Fruit fly (Drosophila melanogaster) whole organism, embryonic: ENCODE measurements around the gene CG15332.

Source experiments
- Ada2b ChIP-seq: fragments of 200-800 bp; sonication (Bioruptor generic); IDR thresholded peaks from 2 replicates; pipeline ENCODE4 v1.3.6; 2022; ENCODE audit warnings: missing biosample characterization, missing genetic modification characterization
- Awh ChIP-seq: fragments of 200-800 bp; sonication (Bioruptor generic); IDR thresholded peaks from 2 replicates; pipeline ENCODE4, ENCODE4 v1.3.6; 2022; ENCODE audit warnings: missing biosample characterization, missing genetic modification characterization
- CG10267 ChIP-seq: fragments of 200-800 bp; sonication (Bioruptor generic); optimal IDR thresholded peaks from 2 replicates; lab custom pipeline; 2018; ENCODE audit warnings: missing biosample characterization, mild to moderate bottlenecking, missing genetic modification characterization, moderate library complexity
- CG10654 ChIP-seq: fragments of 200-800 bp; sonication (Bioruptor generic); optimal IDR thresholded peaks from 2 replicates; lab custom pipeline; 2016; ENCODE audit warnings: missing biosample characterization, missing genetic modification characterization
- CG12155 ChIP-seq: fragments of 200-800 bp; sonication (Bioruptor generic); optimal IDR thresholded peaks from 3 replicates; lab custom pipeline; 2016; ENCODE audit warnings: missing biosample characterization, missing genetic modification characterization
- CG15601 ChIP-seq: fragments of 200-800 bp; sonication (Bioruptor generic); optimal IDR thresholded peaks from 3 replicates; lab custom pipeline; 2019; ENCODE audit warnings: missing biosample characterization, mild to moderate bottlenecking, missing genetic modification characterization, moderate library complexity
- CG1602 ChIP-seq: fragments of 200-800 bp; sonication (Bioruptor generic); optimal IDR thresholded peaks from 3 replicates; lab custom pipeline; 2016; ENCODE audit warnings: missing biosample characterization, missing genetic modification characterization
- CG17568 ChIP-seq: fragments of 200-800 bp; sonication (Bioruptor generic); optimal IDR thresholded peaks from 2 replicates; lab custom pipeline; 2018; ENCODE audit warnings: missing biosample characterization, mild to moderate bottlenecking, missing genetic modification characterization, moderate library complexity
- CG17802 ChIP-seq: fragments of 200-800 bp; sonication (Bioruptor generic); optimal IDR thresholded peaks from 2 replicates; lab custom pipeline; 2018; ENCODE audit warnings: missing biosample characterization, mild to moderate bottlenecking, missing genetic modification characterization, moderate library complexity
- CG2120 ChIP-seq: fragments of 200-800 bp; sonication (Bioruptor generic); optimal IDR thresholded peaks from 3 replicates; lab custom pipeline; 2016; ENCODE audit warnings: missing biosample characterization, missing genetic modification characterization
- CG2875 ChIP-seq: fragments of 200-800 bp; sonication (Bioruptor generic); optimal IDR thresholded peaks from 2 replicates; lab custom pipeline; 2017; ENCODE audit warnings: missing biosample characterization, mild to moderate bottlenecking, missing genetic modification characterization, missing genetic modification reagents
- CG2889 ChIP-seq: fragments of 200-800 bp; sonication (Bioruptor generic); IDR thresholded peaks from 3 replicates; pipeline ENCODE4 v1.3.6; 2022; ENCODE audit warnings: missing biosample characterization, missing genetic modification characterization
- CG4328 ChIP-seq: fragments of 200-800 bp; sonication (Bioruptor generic); optimal IDR thresholded peaks from 3 replicates; lab custom pipeline; 2017; ENCODE audit warnings: missing biosample characterization, missing genetic modification reagents, missing genetic modification characterization
- CG4360 ChIP-seq: fragments of 200-800 bp; sonication (Bioruptor generic); IDR thresholded peaks from 2 replicates; pipeline ENCODE4 v1.3.6; 2022; ENCODE audit warnings: missing biosample characterization, missing genetic modification characterization
- CG43689 ChIP-seq: fragments of 200-800 bp; sonication (Bioruptor generic); IDR thresholded peaks from 2 replicates; pipeline ENCODE4 v1.3.6; 2022; ENCODE audit warnings: missing biosample characterization, missing genetic modification characterization
- CG6175 ChIP-seq: fragments of 200-800 bp; sonication (Bioruptor generic); IDR thresholded peaks from 3 replicates; pipeline ENCODE4 v1.3.6; 2022; ENCODE audit warnings: missing biosample characterization, missing genetic modification characterization
- CG7357 ChIP-seq: fragments of 200-800 bp; sonication (Bioruptor generic); IDR thresholded peaks from 3 replicates; pipeline ENCODE4 v1.3.6; 2022; ENCODE audit warnings: missing biosample characterization, missing genetic modification characterization
- CG7839 ChIP-seq: fragments of 200-800 bp; sonication (Bioruptor generic); optimal IDR thresholded peaks from 3 replicates; lab custom pipeline; 2018; ENCODE audit warnings: missing biosample characterization, mild to moderate bottlenecking, missing genetic modification characterization, moderate library complexity
- CG7928 ChIP-seq: fragments of 200-800 bp; sonication (Bioruptor generic); optimal IDR thresholded peaks from 2 replicates; lab custom pipeline; 2017; ENCODE audit warnings: missing biosample characterization, mild to moderate bottlenecking, missing genetic modification characterization
- CG8478 ChIP-seq: fragments of >200 bp; optimal IDR thresholded peaks from 2 replicates; lab custom pipeline; 2018
- CG9609 ChIP-seq: fragments of 200-800 bp; sonication (Bioruptor generic); optimal IDR thresholded peaks from 3 replicates; lab custom pipeline; 2016; ENCODE audit warnings: missing biosample characterization, missing genetic modification characterization
- Dip3 ChIP-seq: fragments of 200-800 bp; sonication (Bioruptor generic); optimal IDR thresholded peaks from 3 replicates; lab custom pipeline; 2016; ENCODE audit warnings: missing biosample characterization, missing genetic modification characterization
- E2f2 ChIP-seq: fragments of 200-800 bp; sonication (Bioruptor generic); IDR thresholded peaks from 2 replicates; pipeline ENCODE4 v1.3.6; 2022; ENCODE audit warnings: missing biosample characterization, missing genetic modification characterization
- Hand ChIP-seq: fragments of 200-800 bp; sonication (Bioruptor generic); optimal IDR thresholded peaks from 2 replicates; lab custom pipeline; 2017; ENCODE audit warnings: mild to moderate bottlenecking, missing biosample characterization, missing genetic modification reagents, missing genetic modification characterization
- Hr78 ChIP-seq, 2 experiments: fragments of 200-800 bp in 1 of 2; fragments of >200 bp in 1 of 2; sonication (Bioruptor generic) in 1 of 2; optimal IDR thresholded peaks; 2 replicates each; lab custom pipeline; 2017 to 2019; ENCODE audit warnings: missing biosample characterization in 2 of 2, missing genetic modification characterization in 2 of 2, mild to moderate bottlenecking in 1 of 2, moderate library complexity in 1 of 2
- Lhr ChIP-seq: fragments of 200-800 bp; sonication (Bioruptor generic); optimal IDR thresholded peaks from 3 replicates; lab custom pipeline; 2017; ENCODE audit warnings: mild to moderate bottlenecking, missing biosample characterization, missing genetic modification reagents, missing genetic modification characterization
- PHDP ChIP-seq: fragments of 200-800 bp; sonication (Bioruptor generic); optimal IDR thresholded peaks from 3 replicates; lab custom pipeline; 2018; ENCODE audit warnings: missing biosample characterization, mild to moderate bottlenecking, missing genetic modification characterization, moderate library complexity
- Ravus ChIP-seq: fragments of 200-800 bp; sonication (Bioruptor generic); IDR thresholded peaks from 2 replicates; pipeline ENCODE4 v1.3.6; 2022; ENCODE audit warnings: missing biosample characterization, missing genetic modification characterization
- Taf1 ChIP-seq: fragments of 200-800 bp; sonication (Bioruptor generic); IDR thresholded peaks from 2 replicates; pipeline ENCODE4 v1.3.6; 2022; ENCODE audit warnings: missing biosample characterization, missing genetic modification characterization
- Vsx1 ChIP-seq: fragments of 200-800 bp; sonication (Bioruptor generic); optimal IDR thresholded peaks from 2 replicates; lab custom pipeline; 2017; ENCODE audit warnings: missing biosample characterization, mild to moderate bottlenecking, missing genetic modification characterization, missing genetic modification reagents
- Xbp1 ChIP-seq: fragments of 200-800 bp; sonication (Bioruptor generic); optimal IDR thresholded peaks from 3 replicates; lab custom pipeline; 2016; ENCODE audit warnings: missing biosample characterization, mild to moderate bottlenecking, missing genetic modification characterization
- ash1 ChIP-seq: fragments of 200-800 bp; sonication (Bioruptor generic); optimal IDR thresholded peaks from 2 replicates; lab custom pipeline; 2018; ENCODE audit warnings: missing biosample characterization, mild to moderate bottlenecking, missing genetic modification characterization
- bowl ChIP-seq: fragments of 200-800 bp; sonication (Bioruptor generic); IDR thresholded peaks from 2 replicates; pipeline ENCODE4 v1.3.6; 2022; ENCODE audit warnings: missing biosample characterization, missing genetic modification characterization
- bsh ChIP-seq, 2 experiments: fragments of 200-800 bp; sonication (Bioruptor generic); optimal IDR thresholded peaks; 2 replicates each; lab custom pipeline; 2017 to 2018; ENCODE audit warnings: mild to moderate bottlenecking in 2 of 2, missing biosample characterization in 2 of 2, missing genetic modification characterization in 2 of 2, moderate library complexity in 1 of 2
- cas ChIP-seq: fragments of 200-800 bp; sonication (Bioruptor generic); IDR thresholded peaks from 2 replicates; pipeline ENCODE4 v1.3.6; 2022; ENCODE audit warnings: missing biosample characterization, missing genetic modification characterization
- cg ChIP-seq: fragments of 200-800 bp; sonication (Bioruptor generic); optimal IDR thresholded peaks from 3 replicates; lab custom pipeline; 2019; ENCODE audit warnings: missing biosample characterization, mild to moderate bottlenecking, missing genetic modification characterization, moderate library complexity
- dmrt11E ChIP-seq: fragments of 200-800 bp; sonication (Bioruptor generic); optimal IDR thresholded peaks from 3 replicates; lab custom pipeline; 2018; ENCODE audit warnings: missing biosample characterization, mild to moderate bottlenecking, missing genetic modification characterization, moderate library complexity
- eyg ChIP-seq: fragments of 200-800 bp; sonication (Bioruptor generic); optimal IDR thresholded peaks from 3 replicates; lab custom pipeline; 2016; ENCODE audit warnings: missing biosample characterization, missing genetic modification characterization
- gfzf ChIP-seq: fragments of 200-800 bp; sonication (Bioruptor generic); optimal IDR thresholded peaks from 2 replicates; lab custom pipeline; 2016; ENCODE audit warnings: missing biosample characterization, mild to moderate bottlenecking, missing genetic modification characterization, moderate library complexity
- gsb ChIP-seq: fragments of 200-800 bp; sonication (Bioruptor generic); IDR thresholded peaks from 2 replicates; pipeline ENCODE4 v1.3.6; 2022; ENCODE audit warnings: missing biosample characterization, missing genetic modification characterization
- ham ChIP-seq: fragments of 200-800 bp; sonication (Bioruptor generic); IDR thresholded peaks from 2 replicates; pipeline ENCODE4 v1.3.6; 2022; ENCODE audit warnings: missing biosample characterization, missing genetic modification characterization
- kay ChIP-seq: fragments of 200-800 bp; sonication (Bioruptor generic); optimal IDR thresholded peaks from 2 replicates; lab custom pipeline; 2016; ENCODE audit warnings: missing biosample characterization, missing genetic modification characterization
- maf-S ChIP-seq: fragments of 200-800 bp; sonication (Bioruptor generic); optimal IDR thresholded peaks from 2 replicates; lab custom pipeline; 2016; ENCODE audit warnings: missing biosample characterization, missing genetic modification characterization
- nmo ChIP-seq: fragments of 200-800 bp; sonication (Bioruptor generic); optimal IDR thresholded peaks from 2 replicates; lab custom pipeline; 2018; ENCODE audit warnings: missing biosample characterization, mild to moderate bottlenecking, missing genetic modification characterization, moderate library complexity
- sens-2 ChIP-seq: fragments of 200-800 bp; sonication (Bioruptor generic); IDR thresholded peaks from 2 replicates; pipeline ENCODE4 v1.3.6; 2022; ENCODE audit warnings: missing biosample characterization, missing genetic modification characterization
- slou ChIP-seq: fragments of 200-800 bp; sonication (Bioruptor generic); optimal IDR thresholded peaks from 3 replicates; lab custom pipeline; 2016; ENCODE audit warnings: missing biosample characterization, missing genetic modification characterization
- stwl ChIP-seq: fragments of 200-800 bp; sonication (Bioruptor generic); optimal IDR thresholded peaks from 3 replicates; lab custom pipeline; 2018; ENCODE audit warnings: missing biosample characterization, mild to moderate bottlenecking, missing genetic modification characterization, moderate library complexity
- tin ChIP-seq: fragments of 200-800 bp; sonication (Bioruptor generic); optimal IDR thresholded peaks from 3 replicates; lab custom pipeline; 2016; ENCODE audit warnings: missing biosample characterization, missing genetic modification characterization
- tna ChIP-seq: fragments of 200-800 bp; sonication (Bioruptor generic); IDR thresholded peaks from 2 replicates; pipeline ENCODE4 v1.3.6; 2022; ENCODE audit warnings: missing biosample characterization, missing genetic modification characterization; ENCODE audit not compliant: partially characterized antibody
- ttk ChIP-seq: fragments of 200-800 bp; sonication (Bioruptor generic); IDR thresholded peaks from 2 replicates; pipeline ENCODE4 v2.1.2; 2022; ENCODE audit warnings: missing biosample characterization, missing genetic modification characterization
- wdn ChIP-seq: fragments of 200-800 bp; sonication (Bioruptor generic); IDR thresholded peaks from 2 replicates; pipeline ENCODE4 v1.3.6; 2022; ENCODE audit warnings: missing biosample characterization, missing genetic modification characterization

The CG15332 gene

dm6 chrX:7946858-7947313 is 8.9 kb downstream of the CG15332 start, which contains the start of gene orion (continued):
- TF ChIP-seq Lhr (GFP tag; lab: Kevin White, UChicago) (no peak), CG17568 (GFP tag; lab: Kevin White, UChicago) (no peak), Ada2b (0 out of 2 replicates have a peak, but pooled peaks have one; percentile 20), stwl (tag; lab: Kevin White, UChicago) (peak; percentile 56), kay (GFP tag; lab: Kevin White, UChicago) (no peak), eyg (GFP tag; lab: Kevin White, UChicago) (no peak), gsb (GFP tag; lab: Robert Waterston, UW) (peak; percentile 32; the same call in 1 of the 2 replicates), sens-2 (no peak), CG17802 (tag; lab: Kevin White, UChicago) (no peak), CG9609 (GFP tag; lab: Kevin White, UChicago) (no peak), gfzf (GFP tag; lab: Kevin White, UChicago) (no peak), ttk (GFP tag; lab: Robert Waterston, UW) (no peak), nmo (no peak), Awh (GFP tag; lab: Robert Waterston, UW) (no peak), Hand (no peak), Taf1 (GFP tag; lab: Robert Waterston, UW) (no peak), tna (GFP tag; lab: Robert Waterston, UW) (peak; percentile 75), CG8478 (lab: Kevin White, UChicago) (no peak), tin (GFP tag; lab: Kevin White, UChicago) (no peak), CG2889 (GFP tag; lab: Robert Waterston, UW) (no peak), Hr78 (GFP tag; optimal IDR thresholded peaks at IDR 0.05; lab: Kevin White, UChicago) (peak in 1 of 2 experiments; percentile 97), bowl (GFP tag; lab: Robert Waterston, UW) (no peak), Dip3 (GFP tag; lab: Kevin White, UChicago) (no peak), ash1 (GFP tag; lab: Kevin White, UChicago) (no peak), CG43689 (GFP tag; lab: Robert Waterston, UW) (no peak), ham (no peak), CG7928 (GFP tag; lab: Kevin White, UChicago) (no peak), cg (GFP tag; lab: Kevin White, UChicago) (peak; percentile 81), CG15601 (tag; lab: Kevin White, UChicago) (no peak), CG2120 (GFP tag; lab: Kevin White, UChicago) (peak; percentile 28), CG7357 (GFP tag; lab: Robert Waterston, UW) (no peak), Vsx1 (no peak), CG10267 (tag; lab: Kevin White, UChicago) (peak; percentile 21), CG4360 (GFP tag; lab: Robert Waterston, UW) (no peak), PHDP (tag; lab: Kevin White, UChicago) (no peak), CG10654 (GFP tag; lab: Kevin White, UChicago) (no peak), CG6175 (no peak), maf-S (no peak), CG7839 (no peak), wdn (GFP tag; lab: Robert Waterston, UW) (no peak), Ravus (no peak), CG2875 (GFP tag; lab: Kevin White, UChicago) (peak; percentile 9), CG12155 (GFP tag; lab: Kevin White, UChicago) (peak; percentile 67), cas (GFP tag; lab: Robert Waterston, UW) (no peak), slou (GFP tag; lab: Kevin White, UChicago) (no peak), bsh (GFP tag; optimal IDR thresholded peaks at IDR 0.05; lab: Kevin White, UChicago) (peak in 1 of 2 experiments; percentile 68), Xbp1 (GFP tag; lab: Kevin White, UChicago) (peak; percentile 8), CG4328 (GFP tag; lab: Kevin White, UChicago) (no peak), CG1602 (GFP tag; lab: Kevin White, UChicago) (no peak), dmrt11E (tag; lab: Kevin White, UChicago) (no peak), E2f2 (GFP tag; lab: Robert Waterston, UW) (peak; percentile 34; the same call in 1 of the 2 replicates)
